Worm (Caenorhabditis elegans) whole organism, young adult: ENCODE measurements around the gene nspc-20.
"Not testable (repeated sequence)": the region's sequence is repeated elsewhere in the genome, so short reads cannot be mapped to it uniquely, and the experiment has no call there.

ENCODE experiments used
- B0261.1 ChIP-seq: sonication (generic microtip); optimal IDR thresholded peaks from 2 replicates; lab custom pipeline; 2016; ENCODE audit warnings: mild to moderate bottlenecking, missing genetic modification characterization, moderate library complexity, missing compliant biosample characterization
- B0336.3 ChIP-seq: fragments of 200-800 bp; sonication (Bioruptor generic); IDR thresholded peaks from 2 replicates; pipeline ENCODE4 v1.3.6; 2022; ENCODE audit warnings: missing genetic modification characterization, missing compliant biosample characterization
- D2030.7 ChIP-seq: fragments of 200-800 bp; sonication (Bioruptor generic); IDR thresholded peaks from 2 replicates; pipeline ENCODE4 v1.3.6; 2022; ENCODE audit warnings: missing genetic modification reagents, missing genetic modification characterization, missing compliant biosample characterization
- F22D6.2 ChIP-seq: sonication (generic microtip); optimal IDR thresholded peaks from 2 replicates; lab custom pipeline; 2016; ENCODE audit warnings: mild to moderate bottlenecking, missing genetic modification characterization, missing compliant biosample characterization
- F33H1.4 ChIP-seq: fragments of 200-800 bp; sonication (Bioruptor generic); IDR thresholded peaks from 2 replicates; pipeline ENCODE4 v1.3.6; 2022; ENCODE audit warnings: missing genetic modification reagents, missing genetic modification characterization, missing compliant biosample characterization
- F49E8.2 ChIP-seq: sonication (generic microtip); optimal IDR thresholded peaks from 3 replicates; lab custom pipeline; 2017; ENCODE audit warnings: missing genetic modification characterization, mild to moderate bottlenecking, missing compliant biosample characterization, antibody characterized with exemption, moderate library complexity; ENCODE audit not compliant: insufficient read depth
- F52B5.7 ChIP-seq: sonication (generic microtip); optimal IDR thresholded peaks from 2 replicates; lab custom pipeline; 2016; ENCODE audit warnings: mild to moderate bottlenecking, missing genetic modification characterization, missing compliant biosample characterization
- ZK185.1 ChIP-seq: sonication (generic microtip); optimal IDR thresholded peaks from 2 replicates; lab custom pipeline; 2016; ENCODE audit warnings: mild to moderate bottlenecking, missing genetic modification characterization, missing compliant biosample characterization; ENCODE audit not compliant: poor library complexity, severe bottlenecking
- bed-2 ChIP-seq: fragments of 200-800 bp; sonication (Bioruptor generic); IDR thresholded peaks from 2 replicates; pipeline ENCODE4 v1.3.6; 2022; ENCODE audit warnings: missing genetic modification reagents, missing genetic modification characterization, missing compliant biosample characterization
- cebp-1 ChIP-seq, 2 experiments: fragments of 200-800 bp in 1 of 2; sonication (Bioruptor generic) in 1 of 2; sonication (generic microtip) in 1 of 2; IDR thresholded peaks in 1 of 2; optimal IDR thresholded peaks in 1 of 2; 2 replicates each; pipeline versions ENCODE4 v1.3.6 to Lab custom; 2017 to 2022; ENCODE audit warnings: missing compliant biosample characterization in 2 of 2, missing genetic modification characterization in 2 of 2, mild to moderate bottlenecking in 1 of 2, missing genetic modification reagents in 1 of 2, moderate library complexity in 1 of 2
- ceh-27 ChIP-seq: fragments of 200-800 bp; sonication (Bioruptor generic); optimal IDR thresholded peaks from 2 replicates; lab custom pipeline; 2018; ENCODE audit warnings: mild to moderate bottlenecking, missing genetic modification characterization, moderate library complexity, missing compliant biosample characterization
- ceh-58 ChIP-seq: fragments of 200-800 bp; sonication (Bioruptor generic); IDR thresholded peaks from 2 replicates; pipeline ENCODE4 v1.3.6; 2022; ENCODE audit warnings: missing genetic modification characterization, missing compliant biosample characterization
- chd-7 ChIP-seq: sonication (generic microtip); optimal IDR thresholded peaks from 2 replicates; lab custom pipeline; 2016; ENCODE audit warnings: mild to moderate bottlenecking, missing genetic modification characterization, moderate library complexity, missing compliant biosample characterization
- die-1 ChIP-seq: sonication (generic microtip); optimal IDR thresholded peaks from 2 replicates; lab custom pipeline; 2016; ENCODE audit warnings: missing genotype, mild to moderate bottlenecking, missing genetic modification characterization, missing compliant biosample characterization
- dox-1 ChIP-seq: fragments of 200-800 bp; sonication (Bioruptor generic); IDR thresholded peaks from 2 replicates; pipeline ENCODE4 v1.3.6; 2022; ENCODE audit warnings: missing genetic modification reagents, missing genetic modification characterization, missing compliant biosample characterization
- egl-44 ChIP-seq: fragments of 200-800 bp; sonication (Bioruptor generic); IDR thresholded peaks from 2 replicates; pipeline ENCODE4 v1.3.6; 2022; ENCODE audit warnings: missing genetic modification reagents, missing genetic modification characterization, missing compliant biosample characterization
- hlh-26 ChIP-seq: fragments of 200-800 bp; sonication (Bioruptor generic); conservative IDR thresholded peaks from 2 replicates; pipeline ENCODE4 v1.3.6; 2022; ENCODE audit warnings: missing genetic modification reagents, missing genetic modification characterization, missing compliant biosample characterization
- lin-54 ChIP-seq: fragments of 200-800 bp; sonication (Bioruptor generic); optimal IDR thresholded peaks from 2 replicates; lab custom pipeline; 2018; ENCODE audit warnings: mild to moderate bottlenecking, missing genetic modification characterization, missing compliant biosample characterization
- madf-3 ChIP-seq: fragments of 200-800 bp; sonication (Bioruptor generic); IDR thresholded peaks from 2 replicates; pipeline ENCODE4 v1.3.6; 2022; ENCODE audit warnings: missing genetic modification reagents, missing genetic modification characterization, missing compliant biosample characterization
- mxl-1 ChIP-seq: sonication (generic microtip); optimal IDR thresholded peaks from 2 replicates; lab custom pipeline; 2016; ENCODE audit warnings: missing genetic modification characterization, missing compliant biosample characterization
- nhr-80 ChIP-seq: sonication (generic microtip); optimal IDR thresholded peaks from 2 replicates; lab custom pipeline; 2016; ENCODE audit warnings: missing genetic modification characterization, missing compliant biosample characterization
- pha-4 ChIP-seq: fragments of 150-350 bp; sonication (generic microtip); optimal IDR thresholded peaks from 2 replicates; lab custom pipeline; 2014; ENCODE audit warnings: missing biosample characterization, missing genetic modification reagents, missing genetic modification characterization
- rpc-1 ChIP-seq, 2 experiments: fragments of 150-350 bp in 1 of 2; sonication (generic microtip) in 1 of 2; optimal IDR thresholded peaks; 2 replicates each; lab custom pipeline; 2014 to 2018; ENCODE audit warnings: missing biosample characterization in 1 of 2, missing genetic modification characterization in 1 of 2, missing genetic modification reagents in 1 of 2, missing genotype in 1 of 2
- snpc-4 ChIP-seq, 5 experiments: fragments of 150-350 bp in 1 of 5; sonication (generic microtip) in 4 of 5; optimal IDR thresholded peaks; 2 replicates each; lab custom pipeline; 2014 to 2018; ENCODE audit warnings: missing genetic modification characterization in 5 of 5, missing biosample characterization in 3 of 5, antibody characterized with exemption in 2 of 5, mild to moderate bottlenecking in 2 of 5, missing compliant biosample characterization in 2 of 5, missing genotype in 2 of 5, moderate library complexity in 2 of 5, missing genetic modification reagents in 1 of 5
- somi-1 ChIP-seq: fragments of 200-800 bp; sonication (Bioruptor generic); optimal IDR thresholded peaks from 2 replicates; lab custom pipeline; 2018; ENCODE audit warnings: mild to moderate bottlenecking, missing genetic modification characterization, missing compliant biosample characterization
- sptf-2 ChIP-seq: fragments of 200-800 bp; sonication (Bioruptor generic); optimal IDR thresholded peaks from 2 replicates; lab custom pipeline; 2018; ENCODE audit warnings: mild to moderate bottlenecking, missing genetic modification characterization, missing compliant biosample characterization
- unc-130 ChIP-seq: sonication (generic microtip); optimal IDR thresholded peaks from 2 replicates; lab custom pipeline; 2016; ENCODE audit warnings: missing genetic modification reagents, missing genetic modification characterization, missing compliant biosample characterization
- ztf-18 ChIP-seq: sonication (generic microtip); optimal IDR thresholded peaks from 2 replicates; lab custom pipeline; 2016; ENCODE audit warnings: missing genotype, mild to moderate bottlenecking, missing genetic modification characterization, missing compliant biosample characterization
- ztf-22 ChIP-seq: fragments of 200-800 bp; sonication (Bioruptor generic); optimal IDR thresholded peaks from 2 replicates; lab custom pipeline; 2018; ENCODE audit warnings: mild to moderate bottlenecking, missing genetic modification characterization, moderate library complexity, missing compliant biosample characterization
- ztf-28 ChIP-seq: fragments of 200-800 bp; sonication (Bioruptor generic); IDR thresholded peaks from 2 replicates; pipeline ENCODE4 v1.3.6; 2022; ENCODE audit warnings: missing genetic modification reagents, missing genetic modification characterization, missing compliant biosample characterization

Gene nspc-20

DNA sequence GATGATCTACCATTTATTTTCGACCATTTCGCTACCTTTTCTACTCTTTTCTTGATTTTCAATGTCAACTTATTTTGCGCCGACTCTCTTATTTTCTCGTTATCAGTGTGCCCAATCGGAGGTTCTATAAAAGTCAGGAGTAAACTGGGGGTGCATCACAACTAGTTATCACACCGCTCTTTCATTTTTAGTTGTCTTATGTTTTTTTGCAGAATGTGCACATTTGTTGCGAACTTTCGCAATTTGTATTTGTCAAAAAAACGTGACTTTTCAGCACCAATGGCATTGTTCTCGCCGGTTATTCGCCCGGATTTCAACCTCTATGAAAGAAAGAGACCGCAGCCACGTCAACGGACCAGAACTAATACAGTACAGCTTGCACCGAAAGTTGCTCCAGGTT is 7.6 kb upstream of the nspc-20 start:
- TF ChIP-seq cebp-1 (GFP tag; IDR thresholded peaks at IDR 0.05; lab: Robert Waterston, UW) (peak; percentile 35; the same call in 1 of the 2 replicates), cebp-1 (tag; optimal IDR thresholded peaks at IDR 0.05; lab: Kevin White, UChicago) (peak; percentile 57), ceh-58 (GFP tag; lab: Robert Waterston, UW) (no peak), sptf-2 (GFP tag; lab: Kevin White, UChicago) (no peak), nhr-80 (tag; lab: Kevin White, UChicago) (peak; percentile 38), F49E8.2 (no peak)

ce11 chrX:14535913-14536312 is 5.9 kb upstream of the nspc-20 start:
- TF ChIP-seq F33H1.4 (GFP tag; lab: Robert Waterston, UW) (no peak), nhr-80 (tag; lab: Kevin White, UChicago) (peak; percentile 34)

DNA sequence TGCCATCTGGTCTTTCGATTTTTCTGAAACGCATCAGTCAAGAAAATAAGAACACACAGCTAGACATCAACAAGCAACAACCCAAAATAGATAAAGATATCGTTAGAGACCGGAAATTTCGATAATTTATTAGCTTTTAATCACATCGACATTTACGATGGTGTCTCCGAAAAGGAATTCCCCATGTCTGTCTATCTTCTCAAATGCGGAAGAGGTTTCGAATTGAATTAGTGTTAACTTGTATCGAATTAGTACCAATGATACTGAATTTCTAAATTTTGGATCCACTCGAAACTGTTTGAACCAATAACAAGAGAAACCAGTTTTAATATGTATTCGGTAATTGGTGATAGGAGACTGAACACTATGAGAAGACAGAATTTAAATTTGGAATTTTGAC is 4.6 kb upstream of the nspc-20 start:
- TF ChIP-seq madf-3 (GFP tag; lab: Robert Waterston, UW), result no peak
- no peak for TF ChIP-seq ztf-22
- TF ChIP-seq hlh-26, result no peak
- no peak for TF ChIP-seq unc-130 (GFP tag; lab: Kevin White, UChicago)
- TF ChIP-seq ztf-18 (tag; lab: Kevin White, UChicago), result no peak
- TF ChIP-seq snpc-4 (GFP tag; optimal IDR thresholded peaks at IDR 0.05; lab: Kevin White, UChicago), result no peak
- TF ChIP-seq snpc-4 (tag; optimal IDR thresholded peaks at IDR 0.05; lab: Kevin White, UChicago), result no peak
- TF ChIP-seq F33H1.4 (GFP tag; lab: Robert Waterston, UW), result no peak
- TF ChIP-seq B0336.3, result no peak
- TF ChIP-seq F22D6.2 (tag; lab: Kevin White, UChicago), result no peak
- no peak for TF ChIP-seq bed-2 (GFP tag; lab: Robert Waterston, UW)
- TF ChIP-seq ceh-27, result no peak
- no peak for TF ChIP-seq somi-1 (GFP tag; lab: Kevin White, UChicago)
- TF ChIP-seq mxl-1 (tag; lab: Kevin White, UChicago), result no peak
- TF ChIP-seq pha-4, result no peak
- TF ChIP-seq rpc-1 (optimal IDR thresholded peaks at IDR 0.05; lab: Kevin White, UChicago), result no peak
- no peak for TF ChIP-seq rpc-1 (tag; optimal IDR thresholded peaks at IDR 0.05; lab: Kevin White, UChicago)
- no peak for TF ChIP-seq D2030.7 (GFP tag; lab: Robert Waterston, UW)

DNA sequence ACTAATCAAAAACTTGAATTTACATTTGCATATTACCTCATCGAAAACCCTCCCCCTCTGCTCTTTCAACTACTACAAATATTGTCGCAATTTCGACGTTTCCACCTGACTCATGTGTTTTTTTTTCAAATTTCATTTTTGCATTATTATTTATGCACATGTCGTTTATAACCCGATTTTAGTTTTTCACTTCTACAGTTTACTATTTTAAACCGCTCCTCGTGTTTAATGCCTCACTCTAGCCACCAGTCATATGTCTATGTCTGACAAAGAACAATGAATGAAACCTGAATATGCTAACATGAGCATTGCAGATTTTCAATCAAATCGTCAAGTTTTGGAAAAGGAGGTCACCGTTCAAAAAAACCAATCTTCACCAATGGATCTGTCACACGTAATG is 4.1 kb upstream of the nspc-20 start, which contains the start of gene T24C2.5:
Gene T24C2.5, plus strand, starts transcription at position 301 of the 400 bp plus-strand sequence.
- TF ChIP-seq egl-44 (GFP tag; lab: Robert Waterston, UW) (no peak), lin-54 (GFP tag; lab: Kevin White, UChicago) (no peak), pha-4 (no peak), ZK185.1 (tag; lab: Kevin White, UChicago) (no peak), B0261.1 (no peak)

ce11 chrX:14528399-14528798 is 1.6 kb downstream of the nspc-20 start, which contains the start of gene nspc-19:
TSS of gene nspc-19 (plus strand) at chrX:14528699.
- TF ChIP-seq die-1 (tag; lab: Kevin White, UChicago); dox-1 (GFP tag; lab: Robert Waterston, UW); F52B5.7: not testable (repeated sequence)

ce11 chrX:14527559-14527958 is 2.4 kb downstream of the nspc-20 start, which contains the start of gene nspc-18:
TSS of gene nspc-18 (minus strand) at chrX:14527659.
- TF ChIP-seq chd-7, result no peak
- no peak for TF ChIP-seq ztf-28
